Fruit fly (Drosophila melanogaster): ENCODE measurements around the gene Cyp9f3.

The Cyp9f3 gene

dm6 chr3R:12425510-12426309 lies 27.0 kb upstream of the Cyp9f3 start, which contains the start of gene Pp1-87B (continued):
- no peak for TF ChIP-seq CG14441 (GFP tag; IDR thresholded peaks at IDR 0.05)
- no peak for TF ChIP-seq CG6683 (GFP tag; optimal IDR thresholded peaks at IDR 0.05)
- no peak for TF ChIP-seq D19B (GFP tag; optimal IDR thresholded peaks at IDR 0.05)
- no peak for TF ChIP-seq sens-2 (GFP tag; IDR thresholded peaks at IDR 0.05)
- no peak for TF ChIP-seq org-1 (GFP tag; optimal IDR thresholded peaks at IDR 0.05)
- TF ChIP-seq nmo (GFP tag; optimal IDR thresholded peaks at IDR 0.05): peak; percentile 72
- no peak for TF ChIP-seq CG17829 (tag; optimal IDR thresholded peaks at IDR 0.05)
- TF ChIP-seq Ptx1 (GFP tag; IDR thresholded peaks at IDR 0.05): no peak
- TF ChIP-seq tup (GFP tag; optimal IDR thresholded peaks at IDR 0.05): no peak
- peak; percentile 56 for TF ChIP-seq Meics (GFP tag; optimal IDR thresholded peaks at IDR 0.05)
- no peak for TF ChIP-seq CG9932 (GFP tag; IDR thresholded peaks at IDR 0.05)
- no peak for TF ChIP-seq hb (GFP tag; IDR thresholded peaks at IDR 0.05; ENCODE audit: partially characterized antibody)
- no peak for TF ChIP-seq CG10431 (GFP tag; optimal IDR thresholded peaks at IDR 0.05)
- no peak for TF ChIP-seq CG33557 (GFP tag; optimal IDR thresholded peaks at IDR 0.05)
- TF ChIP-seq ewg (GFP tag; optimal IDR thresholded peaks at IDR 0.05): no peak
- no peak for TF ChIP-seq Dad (GFP tag; optimal IDR thresholded peaks at IDR 0.05)
- TF ChIP-seq chm (GFP tag; IDR thresholded peaks at IDR 0.05): 0 out of 2 replicates have a peak, but pooled peaks have one; percentile 52
- no peak for TF ChIP-seq CG11398 (GFP tag; optimal IDR thresholded peaks at IDR 0.05)
- no peak for TF ChIP-seq vfl (GFP tag; optimal IDR thresholded peaks at IDR 0.05)
- TF ChIP-seq dpn (GFP tag; optimal IDR thresholded peaks at IDR 0.05): peak in 1 of 2 experiments; percentile 11
- 0 out of 2 replicates have a peak, but pooled peaks have one; percentile 13 for TF ChIP-seq CG9215 (GFP tag; IDR thresholded peaks at IDR 0.05)
- no peak for TF ChIP-seq az2 (GFP tag; optimal IDR thresholded peaks at IDR 0.05)
- no peak for TF ChIP-seq Gsc (GFP tag; IDR thresholded peaks at IDR 0.05)
- no peak for TF ChIP-seq Atf-2 (GFP tag; optimal IDR thresholded peaks at IDR 0.05)
- TF ChIP-seq Dp (GFP tag; optimal IDR thresholded peaks at IDR 0.05): peak; percentile 60
- no peak for TF ChIP-seq hth (optimal IDR thresholded peaks at IDR 0.05)
- no peak for TF ChIP-seq dati (GFP tag; IDR thresholded peaks at IDR 0.05)
- no peak for TF ChIP-seq Adf1 (GFP tag; IDR thresholded peaks at IDR 0.05)
- TF ChIP-seq crp (GFP tag; optimal IDR thresholded peaks at IDR 0.05): peak in 1 of 2 experiments; percentile 8
- no peak for TF ChIP-seq CG8765 (GFP tag; IDR thresholded peaks at IDR 0.05)
- no peak for TF ChIP-seq CG8089 (GFP tag; optimal IDR thresholded peaks at IDR 0.05)
- no peak for TF ChIP-seq CG8944 (GFP tag; optimal IDR thresholded peaks at IDR 0.05)
- peak; percentile 49 for TF ChIP-seq CG9797 (GFP tag; optimal IDR thresholded peaks at IDR 0.05)
- peak; percentile 10 for TF ChIP-seq Dip3 (GFP tag; optimal IDR thresholded peaks at IDR 0.05)
- TF ChIP-seq crc (GFP tag; optimal IDR thresholded peaks at IDR 0.05): no peak
- TF ChIP-seq CG11093 (GFP tag; IDR thresholded peaks at IDR 0.05): no peak
- peak; percentile 34 for TF ChIP-seq CG13775 (GFP tag; optimal IDR thresholded peaks at IDR 0.05)
- no peak for TF ChIP-seq CG3281 (GFP tag; optimal IDR thresholded peaks at IDR 0.05)
- peak; percentile 26 for TF ChIP-seq shn (GFP tag; optimal IDR thresholded peaks at IDR 0.05)
- TF ChIP-seq CG12219 (GFP tag; optimal IDR thresholded peaks at IDR 0.05): no peak
- TF ChIP-seq Sox100B (GFP tag; optimal IDR thresholded peaks at IDR 0.05): no peak
- TF ChIP-seq pfk (GFP tag; optimal IDR thresholded peaks at IDR 0.05): no peak
- no peak for TF ChIP-seq CG12155 (GFP tag; optimal IDR thresholded peaks at IDR 0.05)
- TF ChIP-seq zen (tag; optimal IDR thresholded peaks at IDR 0.05): peak; percentile 38
- no peak for TF ChIP-seq CG15269 (tag; optimal IDR thresholded peaks at IDR 0.05)
- TF ChIP-seq CG8359 (GFP tag; optimal IDR thresholded peaks at IDR 0.05; ENCODE audit: borderline replicate concordance): no peak
- TF ChIP-seq sug (tag; optimal IDR thresholded peaks at IDR 0.05): peak; percentile 55
- TF ChIP-seq chif (GFP tag; optimal IDR thresholded peaks at IDR 0.05): peak in 1 of 2 experiments; percentile 1
- TF ChIP-seq Myb (GFP tag; optimal IDR thresholded peaks at IDR 0.05): peak; percentile 74
- no peak for TF ChIP-seq dan (GFP tag; IDR thresholded peaks at IDR 0.05)

Measured in whole organism, embryonic.